Fruit fly (Drosophila melanogaster) whole organism, wandering third instar larva: ENCODE data around the gene CG17666.

ENCODE experiments used
- Abd-B ChIP-seq: fragments of >200 bp; optimal IDR thresholded peaks from 2 replicates; lab custom pipeline; 2017; ENCODE audit warnings: missing biosample characterization, missing genetic modification characterization
- CG32264 ChIP-seq: fragments of 200-800 bp; sonication (Bioruptor generic); optimal IDR thresholded peaks from 2 replicates; lab custom pipeline; 2016; ENCODE audit warnings: missing biosample characterization, missing genetic modification characterization
- CG9705 ChIP-seq: fragments of 200-800 bp; sonication (Bioruptor generic); optimal IDR thresholded peaks from 2 replicates; lab custom pipeline; 2018; ENCODE audit warnings: missing biosample characterization, mild to moderate bottlenecking, missing genetic modification characterization
- CrebA ChIP-seq: fragments of 200-800 bp; sonication (Bioruptor generic); optimal IDR thresholded peaks from 2 replicates; lab custom pipeline; 2016; ENCODE audit warnings: missing biosample characterization, mild to moderate bottlenecking, missing genetic modification characterization, borderline replicate concordance
- Dfd ChIP-seq: fragments of >200 bp; optimal IDR thresholded peaks from 2 replicates; lab custom pipeline; 2017; ENCODE audit warnings: missing biosample characterization, missing genetic modification characterization
- Dif ChIP-seq: fragments of 200-275, 200-300 bp; sonication (Bioruptor generic); optimal IDR thresholded peaks from 2 replicates; lab custom pipeline; 2018; ENCODE audit warnings: missing biosample characterization, missing genetic modification characterization; ENCODE audit not compliant: partially characterized antibody
- GATAd ChIP-seq: sonication (Bioruptor generic); optimal IDR thresholded peaks from 2 replicates; lab custom pipeline; 2016; ENCODE audit warnings: missing biosample characterization, missing genetic modification characterization
- Hnf4 ChIP-seq: fragments of 200-800 bp; sonication (Bioruptor generic); optimal IDR thresholded peaks from 2 replicates; lab custom pipeline; 2016; ENCODE audit warnings: missing biosample characterization, mild to moderate bottlenecking, missing genetic modification characterization
- Hr83 ChIP-seq: fragments of 200-300 bp; sonication (Bioruptor generic); optimal IDR thresholded peaks from 2 replicates; lab custom pipeline; 2016; ENCODE audit warnings: missing biosample characterization, mild to moderate bottlenecking, missing genetic modification characterization, moderate library complexity; ENCODE audit not compliant: poor library complexity, severe bottlenecking
- Jra ChIP-seq: sonication (Bioruptor generic); optimal IDR thresholded peaks from 2 replicates; lab custom pipeline; 2016; ENCODE audit warnings: missing biosample characterization, missing genetic modification characterization
- Mio ChIP-seq: sonication (Bioruptor generic); optimal IDR thresholded peaks from 2 replicates; lab custom pipeline; 2016; ENCODE audit warnings: missing biosample characterization, missing genetic modification characterization
- Myc ChIP-seq: fragments of >200 bp; optimal IDR thresholded peaks from 2 replicates; lab custom pipeline; 2017
- N ChIP-seq: fragments of >200 bp; optimal IDR thresholded peaks from 2 replicates; lab custom pipeline; 2018; ENCODE audit warnings: missing biosample characterization, missing external identifiers, missing genetic modification characterization
- Rel ChIP-seq, 2 experiments: fragments of 200-800 bp; sonication (Bioruptor generic) in 1 of 2; optimal IDR thresholded peaks; 2 replicates in 1 of 2; 3 replicates in 1 of 2; lab custom pipeline; 2016 to 2019; ENCODE audit warnings: mild to moderate bottlenecking in 2 of 2, missing biosample characterization in 2 of 2, missing genetic modification characterization in 2 of 2, moderate library complexity in 1 of 2
- Sp1 ChIP-seq: fragments of 200-800 bp; sonication (Bioruptor generic); optimal IDR thresholded peaks from 3 replicates; lab custom pipeline; 2019; ENCODE audit warnings: missing biosample characterization, mild to moderate bottlenecking, missing genetic modification characterization, moderate library complexity
- Vsx2 ChIP-seq: fragments of 200-300, 225-300 bp; sonication (Bioruptor generic); optimal IDR thresholded peaks from 2 replicates; lab custom pipeline; 2018; ENCODE audit warnings: missing biosample characterization, missing genetic modification characterization; ENCODE audit not compliant: partially characterized antibody
- br ChIP-seq: fragments of 200-800 bp; sonication (Bioruptor generic); optimal IDR thresholded peaks from 2 replicates; lab custom pipeline; 2016; ENCODE audit warnings: missing biosample characterization, missing genetic modification characterization
- brk ChIP-seq: fragments of 200-800 bp; sonication (Bioruptor generic); optimal IDR thresholded peaks from 2 replicates; lab custom pipeline; 2016; ENCODE audit warnings: missing biosample characterization, mild to moderate bottlenecking, missing genetic modification characterization
- dl ChIP-seq, 2 experiments: fragments of 175-275, 200-275 bp in 1 of 2; fragments of 200-275 bp in 1 of 2; sonication (Bioruptor generic); optimal IDR thresholded peaks; lab custom pipeline; 2018; ENCODE audit warnings: mild to moderate bottlenecking in 2 of 2, missing biosample characterization in 2 of 2, missing genetic modification characterization in 2 of 2, moderate library complexity in 2 of 2; ENCODE audit not compliant: partially characterized antibody in 2 of 2, insufficient read depth in 1 of 2
- dmrt93B ChIP-seq: fragments of 200-800 bp; sonication (Bioruptor generic); optimal IDR thresholded peaks from 2 replicates; lab custom pipeline; 2018; ENCODE audit warnings: missing biosample characterization, mild to moderate bottlenecking, missing genetic modification characterization
- dsf ChIP-seq: sonication (Bioruptor generic); optimal IDR thresholded peaks from 2 replicates; lab custom pipeline; 2016; ENCODE audit warnings: missing biosample characterization, missing genetic modification characterization, borderline replicate concordance
- ey ChIP-seq: fragments of 200-800 bp; sonication (Bioruptor generic); optimal IDR thresholded peaks from 2 replicates; lab custom pipeline; 2016; ENCODE audit warnings: missing biosample characterization, missing genetic modification characterization
- foxo ChIP-seq, 2 experiments: fragments of 200-800 bp; sonication (Bioruptor generic); optimal IDR thresholded peaks; 2 replicates in 1 of 2; 3 replicates in 1 of 2; lab custom pipeline; 2016 to 2017; ENCODE audit warnings: missing biosample characterization in 2 of 2, missing genetic modification characterization in 2 of 2
- fru ChIP-seq: fragments of 200-800 bp; sonication (Bioruptor generic); optimal IDR thresholded peaks from 3 replicates; lab custom pipeline; 2016; ENCODE audit warnings: missing biosample characterization, mild to moderate bottlenecking, missing genetic modification characterization
- h ChIP-seq: fragments of 200-800 bp; sonication (Bioruptor generic); optimal IDR thresholded peaks from 3 replicates; lab custom pipeline; 2016; ENCODE audit warnings: missing biosample characterization, mild to moderate bottlenecking, missing genetic modification characterization
- jim ChIP-seq: fragments of 175-275, 200-325 bp; sonication (Bioruptor generic); optimal IDR thresholded peaks from 2 replicates; lab custom pipeline; 2016; ENCODE audit warnings: missing biosample characterization, mild to moderate bottlenecking, missing genetic modification characterization
- lola ChIP-seq: fragments of >200 bp; optimal IDR thresholded peaks from 2 replicates; lab custom pipeline; 2017; ENCODE audit warnings: missing biosample characterization, missing genetic modification characterization
- pan ChIP-seq: fragments of >200 bp; optimal IDR thresholded peaks from 2 replicates; lab custom pipeline; 2017
- psq ChIP-seq: fragments of 200-800 bp; sonication (Bioruptor generic); optimal IDR thresholded peaks from 3 replicates; lab custom pipeline; 2017; ENCODE audit warnings: missing biosample characterization, mild to moderate bottlenecking, missing genetic modification characterization, moderate library complexity
- rgr ChIP-seq: fragments of 200-800 bp; sonication (Bioruptor generic); optimal IDR thresholded peaks from 3 replicates; lab custom pipeline; 2016; ENCODE audit warnings: missing biosample characterization, mild to moderate bottlenecking, missing genetic modification characterization
- sage ChIP-seq: fragments of 200-800 bp; sonication (Bioruptor generic); optimal IDR thresholded peaks from 2 replicates; lab custom pipeline; 2016; ENCODE audit warnings: missing biosample characterization, mild to moderate bottlenecking, missing genetic modification characterization
- sv ChIP-seq: fragments of 200-800 bp; sonication (Bioruptor generic); optimal IDR thresholded peaks from 3 replicates; lab custom pipeline; 2016; ENCODE audit warnings: missing biosample characterization, missing genetic modification characterization
- tai ChIP-seq: sonication (Bioruptor generic); optimal IDR thresholded peaks from 2 replicates; lab custom pipeline; 2016; ENCODE audit warnings: missing biosample characterization, missing genetic modification characterization
- usp ChIP-seq: fragments of >200 bp; optimal IDR thresholded peaks from 2 replicates; lab custom pipeline; 2017; ENCODE audit warnings: missing biosample characterization, missing genetic modification characterization
- woc ChIP-seq: sonication (Bioruptor generic); optimal IDR thresholded peaks from 2 replicates; lab custom pipeline; 2016; ENCODE audit warnings: missing biosample characterization, mild to moderate bottlenecking, missing genetic modification characterization

The CG17666 gene

DNA sequence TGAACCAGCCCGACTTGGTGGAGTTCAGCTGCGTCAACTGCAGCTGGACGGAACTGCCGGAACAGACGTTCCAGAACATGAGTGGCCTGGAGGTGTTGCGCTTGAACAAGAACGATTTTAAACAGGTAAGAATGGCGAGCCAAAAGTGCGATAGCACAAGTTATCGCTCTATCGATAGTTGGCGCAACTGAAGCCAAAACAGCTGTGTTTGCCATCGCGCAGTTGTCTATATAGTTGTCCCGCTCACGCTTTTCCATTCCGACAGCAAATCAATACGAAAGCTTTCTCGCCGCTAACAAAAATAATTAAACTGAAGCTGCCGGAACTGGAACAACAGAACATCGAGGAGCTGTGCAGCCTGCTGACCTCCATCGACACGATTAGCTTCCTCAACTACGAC, 13.4 kb downstream of the CG17666 start:
- TF ChIP-seq ey (GFP tag; lab: Kevin White, UChicago) (no peak), tai (GFP tag; lab: Kevin White, UChicago) (no peak), Dfd (GFP tag; lab: Kevin White, UChicago) (no peak), Dif (GFP tag; lab: Kevin White, UChicago) (no peak), dl (GFP tag; optimal IDR thresholded peaks at IDR 0.05; lab: Kevin White, UChicago; ENCODE audit: insufficient read depth in 1 of 2, partially characterized antibody in 2 of 2) (no peak), foxo (GFP tag; optimal IDR thresholded peaks at IDR 0.05; lab: Kevin White, UChicago) (no peak), Vsx2 (GFP tag; lab: Kevin White, UChicago) (no peak), Jra (GFP tag; lab: Kevin White, UChicago) (no peak), CG32264 (GFP tag; lab: Kevin White, UChicago) (no peak), Hnf4 (no peak), N (GFP tag; lab: Kevin White, UChicago) (no peak), usp (GFP tag; lab: Kevin White, UChicago) (no peak), dmrt93B (GFP tag; lab: Kevin White, UChicago) (no peak), pan (lab: Kevin White, UChicago) (no peak), GATAd (GFP tag; lab: Kevin White, UChicago) (no peak), Abd-B (no peak), lola (no peak), dsf (no peak), Myc (lab: Kevin White, UChicago) (no peak), sage (no peak)

DNA sequence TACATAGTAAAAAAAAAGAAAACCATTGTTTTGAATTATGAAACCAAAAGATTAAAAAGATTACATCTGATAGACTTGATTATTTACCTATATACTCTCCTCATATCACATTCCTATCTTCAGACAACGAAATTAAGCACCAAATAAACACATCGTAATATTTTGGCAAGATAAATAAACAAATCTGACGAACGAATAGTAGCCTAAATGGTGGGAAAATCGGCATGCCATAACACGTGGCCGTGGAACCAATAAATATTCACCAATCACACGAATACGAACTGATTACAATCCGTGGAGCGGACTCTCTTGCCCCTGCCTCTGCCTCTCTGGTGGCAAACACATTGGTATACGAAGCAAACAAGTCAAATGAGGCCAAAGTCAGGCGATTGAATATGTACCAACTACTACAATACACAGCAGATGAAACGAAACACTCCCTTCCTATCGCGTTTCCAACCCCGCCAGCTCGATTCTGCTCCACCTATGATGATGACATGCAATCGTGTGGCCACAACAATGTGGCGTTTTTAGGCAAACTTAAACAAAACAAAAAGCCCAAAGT, 15.0 kb downstream of the CG17666 start:
- TF ChIP-seq foxo (GFP tag; optimal IDR thresholded peaks at IDR 0.05; lab: Kevin White, UChicago), result no peak
- TF ChIP-seq sv (GFP tag; lab: Kevin White, UChicago), result no peak
- no peak for TF ChIP-seq ey (GFP tag; lab: Kevin White, UChicago)
- no peak for TF ChIP-seq brk (GFP tag; lab: Kevin White, UChicago)
- no peak for TF ChIP-seq Vsx2 (GFP tag; lab: Kevin White, UChicago)
- no peak for TF ChIP-seq Abd-B
- no peak for TF ChIP-seq CrebA (GFP tag; lab: Kevin White, UChicago)
- TF ChIP-seq Rel (GFP tag; optimal IDR thresholded peaks at IDR 0.05; lab: Kevin White, UChicago), result no peak
- no peak for TF ChIP-seq Rel (tag; optimal IDR thresholded peaks at IDR 0.05; lab: Kevin White, UChicago)
- TF ChIP-seq Mio (GFP tag; lab: Kevin White, UChicago), result no peak
- TF ChIP-seq Jra (GFP tag; lab: Kevin White, UChicago), result no peak
- TF ChIP-seq pan (lab: Kevin White, UChicago), result no peak
- no peak for TF ChIP-seq br (GFP tag; lab: Kevin White, UChicago)
- TF ChIP-seq CG32264 (GFP tag; lab: Kevin White, UChicago), result no peak
- TF ChIP-seq fru, result no peak
- no peak for TF ChIP-seq dmrt93B (GFP tag; lab: Kevin White, UChicago)
- TF ChIP-seq N (GFP tag; lab: Kevin White, UChicago), result no peak

DNA sequence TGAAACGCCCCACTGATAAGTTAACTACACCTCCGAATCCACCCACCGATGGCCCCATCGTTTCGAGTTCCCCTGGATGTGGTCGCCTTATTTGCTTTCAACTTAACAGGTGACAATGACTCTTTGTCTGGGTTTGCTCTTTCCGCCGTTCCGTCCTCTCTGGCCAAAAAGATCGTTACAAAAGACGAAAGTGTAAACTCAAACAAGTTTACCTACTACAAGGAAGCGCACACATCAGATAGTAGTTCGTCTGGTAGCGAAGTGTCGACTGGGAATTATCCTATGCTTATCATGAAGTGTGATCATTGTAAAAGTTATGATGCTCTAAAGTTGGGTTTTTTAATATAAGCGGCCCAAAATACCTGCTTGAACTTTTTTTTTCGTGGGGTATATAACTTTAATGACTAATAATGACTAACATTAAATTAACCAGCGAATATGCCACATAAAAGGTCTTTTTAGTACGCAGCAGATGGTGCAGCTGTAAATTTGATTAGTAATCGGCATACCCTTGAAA, 17.7 kb downstream of the CG17666 start:
- TF ChIP-seq psq (peak; percentile 20), h (GFP tag; lab: Kevin White, UChicago) (peak; percentile 16), fru (peak; percentile 54), Hnf4 (no peak), Sp1 (GFP tag; lab: Kevin White, UChicago) (peak; percentile 3), br (GFP tag; lab: Kevin White, UChicago) (peak; percentile 8)

DNA sequence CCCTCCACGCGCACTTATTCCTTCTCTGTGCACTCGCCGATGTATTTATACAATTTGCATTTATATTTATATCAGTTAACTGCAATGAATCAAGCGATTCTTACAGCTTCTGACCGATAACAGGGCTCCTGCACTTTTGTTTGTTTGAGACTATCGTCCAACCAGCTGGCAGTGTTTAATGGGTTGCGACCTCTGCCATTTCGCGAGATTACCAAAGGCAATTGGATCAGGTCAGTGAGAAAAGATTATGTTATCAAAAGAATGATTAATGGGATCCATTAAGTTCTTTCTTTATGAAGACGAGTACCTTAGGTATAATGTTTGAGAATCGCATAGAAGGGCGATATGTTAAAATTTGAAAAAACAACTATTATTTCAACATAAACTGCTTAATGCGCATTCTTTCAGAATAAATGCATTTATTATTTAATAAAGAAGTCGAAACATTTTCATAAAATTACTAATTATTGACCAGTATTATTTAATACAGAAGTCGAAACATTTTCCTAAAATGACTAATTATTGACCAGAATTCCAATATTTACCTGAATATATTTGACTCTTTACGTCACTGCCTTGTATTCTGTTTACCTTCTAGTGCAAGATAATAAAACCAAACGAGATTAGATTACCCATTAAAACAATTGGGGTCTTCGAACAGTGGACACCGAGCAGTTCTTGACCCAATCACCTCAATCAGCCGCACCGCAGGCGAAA, 18.5 kb downstream of the CG17666 start:
- TF ChIP-seq dsf (no peak), Hr83 (no peak), CG9705 (GFP tag; lab: Kevin White, UChicago) (no peak), Abd-B (no peak), rgr (GFP tag; lab: Kevin White, UChicago) (no peak), sv (GFP tag; lab: Kevin White, UChicago) (no peak), foxo (GFP tag; optimal IDR thresholded peaks at IDR 0.05; lab: Kevin White, UChicago) (no peak), Myc (lab: Kevin White, UChicago) (no peak), dl (GFP tag; optimal IDR thresholded peaks at IDR 0.05; lab: Kevin White, UChicago; ENCODE audit: insufficient read depth in 1 of 2, partially characterized antibody in 2 of 2) (no peak), Sp1 (GFP tag; lab: Kevin White, UChicago) (no peak), CG32264 (GFP tag; lab: Kevin White, UChicago) (no peak), jim (GFP tag; lab: Kevin White, UChicago) (no peak), h (GFP tag; lab: Kevin White, UChicago) (no peak), brk (GFP tag; lab: Kevin White, UChicago) (no peak), woc (no peak), Hnf4 (no peak), usp (GFP tag; lab: Kevin White, UChicago) (no peak), dmrt93B (GFP tag; lab: Kevin White, UChicago) (no peak), fru (no peak), Dif (GFP tag; lab: Kevin White, UChicago) (no peak)
- TF ChIP-seq, all 38 proteins: peak for 0
